Fruit fly (Drosophila melanogaster): ENCODE results near the gene Pburs.

The Pburs gene

DNA sequence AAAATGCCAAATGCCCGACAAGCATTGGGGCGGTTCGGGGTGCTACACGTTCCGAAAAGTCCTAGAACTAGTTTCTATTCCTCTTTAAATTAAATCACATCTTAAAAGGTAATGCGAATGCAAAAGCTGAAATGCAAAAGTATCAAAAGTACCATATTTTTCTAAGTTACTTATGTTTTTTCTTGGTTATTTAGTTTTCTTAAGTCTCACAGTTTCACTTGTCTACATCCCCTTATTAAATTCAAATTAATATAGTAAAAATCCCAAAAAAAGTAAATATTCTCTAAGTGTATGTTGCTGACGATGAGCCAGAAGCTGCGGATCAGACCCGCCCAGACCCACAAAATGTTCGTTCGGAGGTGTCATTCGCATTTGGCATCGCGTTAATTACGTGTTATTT lies 16.5 kb downstream of the Pburs start:
- no peak for TF ChIP-seq pan (optimal IDR thresholded peaks at IDR 0.05)
- no peak for TF ChIP-seq Hr78 (GFP tag; optimal IDR thresholded peaks at IDR 0.05)
- TF ChIP-seq ey (GFP tag; optimal IDR thresholded peaks at IDR 0.05), result peak; percentile 7
- no peak for TF ChIP-seq Vsx2 (GFP tag; optimal IDR thresholded peaks at IDR 0.05; ENCODE audit: partially characterized antibody)
- no peak for TF ChIP-seq dsf (GFP tag; optimal IDR thresholded peaks at IDR 0.05; ENCODE audit: borderline replicate concordance)
- peak; percentile 31 for TF ChIP-seq h (GFP tag; optimal IDR thresholded peaks at IDR 0.05)
- peak; percentile 1 for TF ChIP-seq br (GFP tag; optimal IDR thresholded peaks at IDR 0.05)
- TF ChIP-seq psq (GFP tag; optimal IDR thresholded peaks at IDR 0.05), result no peak
- no peak for TF ChIP-seq Rel (GFP tag; optimal IDR thresholded peaks at IDR 0.05)
- TF ChIP-seq Rel (tag; optimal IDR thresholded peaks at IDR 0.05), result no peak
- no peak for TF ChIP-seq Hnf4 (GFP tag; optimal IDR thresholded peaks at IDR 0.05)
- TF ChIP-seq rgr (GFP tag; optimal IDR thresholded peaks at IDR 0.05), result peak; percentile 11
- no peak for TF ChIP-seq CrebA (GFP tag; optimal IDR thresholded peaks at IDR 0.05; ENCODE audit: borderline replicate concordance)
- no peak for TF ChIP-seq usp (GFP tag; optimal IDR thresholded peaks at IDR 0.05)
- TF ChIP-seq Dfd (GFP tag; optimal IDR thresholded peaks at IDR 0.05), result no peak
- peak; percentile 26 for TF ChIP-seq OdsH (GFP tag; optimal IDR thresholded peaks at IDR 0.05)
- TF ChIP-seq HLH106 (tag; optimal IDR thresholded peaks at IDR 0.05), result peak; percentile 75
- TF ChIP-seq CG9705 (GFP tag; optimal IDR thresholded peaks at IDR 0.05), result no peak
- peak; percentile 44 for TF ChIP-seq dmrt93B (GFP tag; optimal IDR thresholded peaks at IDR 0.05)
- peak in 1 of 2 experiments; percentile 49 for TF ChIP-seq foxo (GFP tag; optimal IDR thresholded peaks at IDR 0.05)
- no peak for TF ChIP-seq woc (GFP tag; optimal IDR thresholded peaks at IDR 0.05)
- no peak for TF ChIP-seq sage (GFP tag; optimal IDR thresholded peaks at IDR 0.05)
- no peak for TF ChIP-seq GATAd (GFP tag; optimal IDR thresholded peaks at IDR 0.05)
- TF ChIP-seq Sp1 (GFP tag; optimal IDR thresholded peaks at IDR 0.05), result peak; percentile 35
- TF ChIP-seq Myc (optimal IDR thresholded peaks at IDR 0.05), result no peak
- TF ChIP-seq Abd-B (GFP tag; optimal IDR thresholded peaks at IDR 0.05), result no peak
- TF ChIP-seq dl (GFP tag; optimal IDR thresholded peaks at IDR 0.05; ENCODE audit: insufficient read depth in 1 of 2, partially characterized antibody in 2 of 2), result no peak
- no peak for TF ChIP-seq N (GFP tag; optimal IDR thresholded peaks at IDR 0.05)
- TF ChIP-seq jim (GFP tag; optimal IDR thresholded peaks at IDR 0.05), result no peak
- no peak for TF ChIP-seq sv (GFP tag; optimal IDR thresholded peaks at IDR 0.05)
- no peak for TF ChIP-seq Mio (GFP tag; optimal IDR thresholded peaks at IDR 0.05)
- TF ChIP-seq Jra (GFP tag; optimal IDR thresholded peaks at IDR 0.05), result no peak
- peak; percentile 34 for TF ChIP-seq fru (GFP tag; optimal IDR thresholded peaks at IDR 0.05)
- no peak for TF ChIP-seq lola (GFP tag; optimal IDR thresholded peaks at IDR 0.05)
- TF ChIP-seq CG32264 (GFP tag; optimal IDR thresholded peaks at IDR 0.05), result no peak
- TF ChIP-seq Dif (GFP tag; optimal IDR thresholded peaks at IDR 0.05; ENCODE audit: partially characterized antibody), result no peak

- TF ChIP-seq CG32264 (GFP tag; optimal IDR thresholded peaks at IDR 0.05) (no peak), Dif (GFP tag; optimal IDR thresholded peaks at IDR 0.05; ENCODE audit: partially characterized antibody) (no peak), CG9705 (GFP tag; optimal IDR thresholded peaks at IDR 0.05) (no peak), psq (GFP tag; optimal IDR thresholded peaks at IDR 0.05) (peak; percentile 7), foxo (GFP tag; optimal IDR thresholded peaks at IDR 0.05) (peak in 1 of 2 experiments; percentile 3), Hr83 (GFP tag; optimal IDR thresholded peaks at IDR 0.05; ENCODE audit: poor library complexity, severe bottlenecking) (peak; percentile 25), dmrt93B (GFP tag; optimal IDR thresholded peaks at IDR 0.05) (no peak), CrebA (GFP tag; optimal IDR thresholded peaks at IDR 0.05; ENCODE audit: borderline replicate concordance) (no peak), woc (GFP tag; optimal IDR thresholded peaks at IDR 0.05) (no peak), br (GFP tag; optimal IDR thresholded peaks at IDR 0.05) (peak; percentile 3), Jra (GFP tag; optimal IDR thresholded peaks at IDR 0.05) (peak; percentile 4), GATAd (GFP tag; optimal IDR thresholded peaks at IDR 0.05) (no peak), sage (GFP tag; optimal IDR thresholded peaks at IDR 0.05) (no peak), fru (GFP tag; optimal IDR thresholded peaks at IDR 0.05) (peak; percentile 21), h (GFP tag; optimal IDR thresholded peaks at IDR 0.05) (peak; percentile 11), Vsx2 (GFP tag; optimal IDR thresholded peaks at IDR 0.05; ENCODE audit: partially characterized antibody) (no peak), rgr (GFP tag; optimal IDR thresholded peaks at IDR 0.05) (peak; percentile 61), usp (GFP tag; optimal IDR thresholded peaks at IDR 0.05) (no peak), dl (GFP tag; optimal IDR thresholded peaks at IDR 0.05; ENCODE audit: insufficient read depth in 1 of 2, partially characterized antibody in 2 of 2) (no peak), HLH106 (tag; optimal IDR thresholded peaks at IDR 0.05) (no peak), OdsH (GFP tag; optimal IDR thresholded peaks at IDR 0.05) (peak; percentile 16)
Measured at dm6 chr2L:14399326-14399725, 17.8 kb downstream of the Pburs start.

All from whole organism, wandering third instar larva.